Worm (Caenorhabditis elegans): Measurements from ENCODE around the gene srbc-21.

The srbc-21 gene

DNA sequence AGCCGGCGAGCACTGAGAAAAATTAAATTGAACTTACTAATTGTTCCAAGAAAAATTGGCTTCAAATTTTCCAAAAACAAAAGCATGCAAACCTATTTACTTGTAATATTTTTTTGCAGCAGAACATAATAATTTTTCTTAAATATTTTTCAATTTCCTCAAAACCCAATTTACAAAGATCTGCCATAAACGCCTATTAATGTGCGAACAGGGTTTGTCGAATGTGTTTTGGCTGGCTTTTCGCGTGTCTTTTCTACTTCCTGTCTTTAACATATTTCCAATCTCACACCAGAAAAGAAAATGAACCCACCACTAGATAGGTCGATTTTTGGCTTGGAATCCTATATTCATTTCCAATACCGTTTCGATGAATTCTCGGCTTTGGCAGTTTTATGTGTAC lies 19.9 kb downstream of the srbc-21 start, which contains the start of gene C45H4.18:
Gene C45H4.18, plus strand, starts transcription at position 301 of the 400 bp plus-strand sequence.
- TF ChIP-seq pat-9 (tag; optimal IDR thresholded peaks at IDR 0.05) (no peak), hlh-13 (GFP tag; optimal IDR thresholded peaks at IDR 0.05) (no peak), unc-3 (GFP tag; conservative IDR thresholded peaks at IDR 0.05) (no peak), unc-3 (tag; optimal IDR thresholded peaks at IDR 0.05) (no peak), npax-4 (tag; optimal IDR thresholded peaks at IDR 0.05) (no peak), pha-2 (tag; optimal IDR thresholded peaks at IDR 0.05) (no peak), ceh-14 (tag; optimal IDR thresholded peaks at IDR 0.05) (no peak), hlh-15 (tag; optimal IDR thresholded peaks at IDR 0.05) (no peak), C38D4.7 (GFP tag; optimal IDR thresholded peaks at IDR 0.05) (no peak), ets-4 (tag; optimal IDR thresholded peaks at IDR 0.05) (no peak), tbx-7 (tag; optimal IDR thresholded peaks at IDR 0.05) (no peak), eyg-1 (tag; optimal IDR thresholded peaks at IDR 0.05) (no peak), pha-4 (tag; optimal IDR thresholded peaks at IDR 0.05) (no peak), F13H6.1 (tag; optimal IDR thresholded peaks at IDR 0.05) (no peak), ceh-19 (GFP tag; optimal IDR thresholded peaks at IDR 0.05) (no peak), nhr-11 (tag; optimal IDR thresholded peaks at IDR 0.05) (no peak), ztf-16 (tag; optimal IDR thresholded peaks at IDR 0.05) (no peak), mec-3 (tag; optimal IDR thresholded peaks at IDR 0.05; ENCODE audit: borderline replicate concordance) (no peak), pros-1 (tag; optimal IDR thresholded peaks at IDR 0.05) (no peak), dve-1 (tag; optimal IDR thresholded peaks at IDR 0.05) (no peak), lim-6 (tag; optimal IDR thresholded peaks at IDR 0.05) (no peak)

DNA sequence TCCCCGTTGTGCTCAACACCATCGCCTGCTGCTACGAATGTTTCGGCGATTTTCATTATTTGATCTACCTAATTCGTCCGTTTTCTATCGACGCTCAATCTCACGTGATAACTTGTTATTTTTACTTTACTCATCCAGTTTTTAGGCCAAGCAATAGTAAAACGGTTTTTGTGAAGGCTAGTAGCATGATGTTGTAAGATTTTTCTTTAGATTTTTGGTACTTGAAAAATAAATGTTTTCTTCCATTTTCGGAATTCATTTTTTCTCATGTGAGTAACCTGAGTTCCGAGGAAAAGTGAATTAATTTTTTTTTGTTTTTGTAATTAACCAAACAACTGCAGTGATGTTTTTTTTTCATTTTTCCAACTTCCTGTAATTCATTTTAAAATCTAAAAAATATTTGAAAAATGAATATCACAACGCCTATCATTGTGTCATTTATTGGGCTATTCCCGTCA lies 22.0 kb downstream of the srbc-21 start, which contains the start of gene srbc-17:
Gene srbc-17, plus strand, starts transcription at position 408 of the 458 bp plus-strand sequence.
- TF ChIP-seq elt-4 (tag; optimal IDR thresholded peaks at IDR 0.05) = no peak
- TF ChIP-seq C08G9.2 (tag; optimal IDR thresholded peaks at IDR 0.05) = no peak
- TF ChIP-seq sox-2 (GFP tag; IDR thresholded peaks at IDR 0.05) = no peak
- TF ChIP-seq Y22D7AL.16 (tag; optimal IDR thresholded peaks at IDR 0.05) = no peak
- TF ChIP-seq ets-4 (tag; optimal IDR thresholded peaks at IDR 0.05) = no peak
- no peak for TF ChIP-seq fax-1 (tag; optimal IDR thresholded peaks at IDR 0.05)
- TF ChIP-seq ceh-14 (tag; optimal IDR thresholded peaks at IDR 0.05) = no peak
- no peak for TF ChIP-seq unc-55 (GFP tag; optimal IDR thresholded peaks at IDR 0.05)
- no peak for TF ChIP-seq gmeb-2 (tag; optimal IDR thresholded peaks at IDR 0.05)
- TF ChIP-seq nfya-1 (tag; optimal IDR thresholded peaks at IDR 0.05) = no peak
- no peak for TF ChIP-seq T23F11.4 (GFP tag; optimal IDR thresholded peaks at IDR 0.05)
- TF ChIP-seq hlh-15 (tag; optimal IDR thresholded peaks at IDR 0.05) = no peak

DNA sequence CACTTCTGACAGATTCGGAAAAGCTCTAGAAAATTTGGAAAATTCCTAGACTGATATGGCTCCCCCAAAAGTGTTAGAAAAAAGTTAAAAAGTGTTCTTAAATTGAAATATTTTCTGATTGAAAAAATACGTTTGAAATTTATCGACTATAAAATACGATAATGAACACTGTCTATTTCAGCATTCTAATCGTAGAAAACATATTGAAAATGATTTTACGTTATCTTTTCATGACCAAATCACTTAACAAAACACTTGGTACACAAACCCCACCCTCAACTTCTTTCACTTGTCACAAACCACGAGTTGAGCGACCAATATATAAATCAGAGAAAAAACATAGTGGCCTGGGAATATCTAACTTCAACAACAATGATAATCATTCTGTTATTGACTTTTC lies 23.9 kb downstream of the srbc-21 start, which contains the start of gene cyp-33C1:
Gene cyp-33C1, plus strand, starts transcription at position 301 of the 400 bp plus-strand sequence.
- no peak for TF ChIP-seq elt-2 (tag; optimal IDR thresholded peaks at IDR 0.05)
- TF ChIP-seq pha-4 (tag; optimal IDR thresholded peaks at IDR 0.05) = no peak
- TF ChIP-seq rnt-1 (tag; optimal IDR thresholded peaks at IDR 0.05) = no peak
- TF ChIP-seq fkh-10 (GFP tag; optimal IDR thresholded peaks at IDR 0.05) = no peak
- no peak for TF ChIP-seq lim-6 (tag; optimal IDR thresholded peaks at IDR 0.05)
- TF ChIP-seq ceh-34 (tag; optimal IDR thresholded peaks at IDR 0.05) = no peak
- no peak for TF ChIP-seq eyg-1 (tag; optimal IDR thresholded peaks at IDR 0.05)
- no peak for TF ChIP-seq ztf-16 (tag; optimal IDR thresholded peaks at IDR 0.05)
- TF ChIP-seq unc-86 (tag; optimal IDR thresholded peaks at IDR 0.05) = no peak
- no peak for TF ChIP-seq ceh-14 (tag; optimal IDR thresholded peaks at IDR 0.05)
- TF ChIP-seq lin-11 (tag; optimal IDR thresholded peaks at IDR 0.05) = no peak
- TF ChIP-seq dve-1 (tag; optimal IDR thresholded peaks at IDR 0.05) = no peak
- TF ChIP-seq tbx-2 (tag; optimal IDR thresholded peaks at IDR 0.05) = no peak
- no peak for TF ChIP-seq unc-55 (GFP tag; optimal IDR thresholded peaks at IDR 0.05)
- TF ChIP-seq hlh-6 (tag; optimal IDR thresholded peaks at IDR 0.05) = no peak
- no peak for TF ChIP-seq ets-4 (tag; optimal IDR thresholded peaks at IDR 0.05)
- TF ChIP-seq hlh-8 (tag; optimal IDR thresholded peaks at IDR 0.05) = no peak
- TF ChIP-seq madf-2 (tag; optimal IDR thresholded peaks at IDR 0.05) = no peak
- TF ChIP-seq dmd-4 (tag; optimal IDR thresholded peaks at IDR 0.05; ENCODE audit: borderline replicate concordance) = no peak
- TF ChIP-seq zip-5 (tag; optimal IDR thresholded peaks at IDR 0.05) = no peak
